Fruit fly (Drosophila melanogaster) whole organism, embryonic: Measurements from ENCODE around the gene mld.

Experiments
- CG10979 ChIP-seq: fragments of 200-800 bp; sonication (Bioruptor generic); optimal IDR thresholded peaks from 2 replicates; lab custom pipeline; 2018; ENCODE audit warnings: missing biosample characterization, mild to moderate bottlenecking, missing genetic modification characterization, moderate library complexity
- CG12071 ChIP-seq: fragments of 200-800 bp; sonication (Bioruptor generic); optimal IDR thresholded peaks from 3 replicates; lab custom pipeline; 2018; ENCODE audit warnings: missing biosample characterization, mild to moderate bottlenecking, missing genetic modification characterization
- CG13775 ChIP-seq: fragments of 200-800 bp; sonication (Bioruptor generic); optimal IDR thresholded peaks from 3 replicates; lab custom pipeline; 2017; ENCODE audit warnings: missing biosample characterization, mild to moderate bottlenecking, missing genetic modification characterization
- CG15011 ChIP-seq: fragments of 200-800 bp; sonication (Bioruptor generic); optimal IDR thresholded peaks from 3 replicates; lab custom pipeline; 2018; ENCODE audit warnings: missing biosample characterization, mild to moderate bottlenecking, missing genetic modification characterization
- CG15073 ChIP-seq: fragments of 200-800 bp; sonication (Bioruptor generic); optimal IDR thresholded peaks from 2 replicates; lab custom pipeline; 2016; ENCODE audit warnings: missing biosample characterization, missing genetic modification characterization
- CG17385 ChIP-seq: fragments of 200-800 bp; sonication (Bioruptor generic); optimal IDR thresholded peaks from 3 replicates; lab custom pipeline; 2018; ENCODE audit warnings: missing biosample characterization, mild to moderate bottlenecking, missing genetic modification characterization
- CG1792 ChIP-seq: fragments of 200-800 bp; sonication (Bioruptor generic); optimal IDR thresholded peaks from 2 replicates; lab custom pipeline; 2016; ENCODE audit warnings: missing biosample characterization, missing genetic modification characterization
- CG18262 ChIP-seq: fragments of 200-800 bp; optimal IDR thresholded peaks from 3 replicates; lab custom pipeline; 2019; ENCODE audit warnings: missing biosample characterization, mild to moderate bottlenecking, missing genetic modification characterization, moderate library complexity
- CG18619 ChIP-seq: fragments of 200-800 bp; sonication (Bioruptor generic); optimal IDR thresholded peaks from 3 replicates; lab custom pipeline; 2017; ENCODE audit warnings: missing biosample characterization, mild to moderate bottlenecking, missing genetic modification characterization
- CG30431 ChIP-seq: fragments of 200-800 bp; sonication (Bioruptor generic); optimal IDR thresholded peaks from 2 replicates; lab custom pipeline; 2017; ENCODE audit warnings: missing biosample characterization, missing genetic modification characterization
- CG3065 ChIP-seq: fragments of 200-800 bp; sonication (Bioruptor generic); optimal IDR thresholded peaks from 2 replicates; lab custom pipeline; 2016; ENCODE audit warnings: missing biosample characterization, missing genetic modification characterization
- CG32532 ChIP-seq: fragments of 200-800 bp; sonication (Bioruptor generic); IDR thresholded peaks from 2 replicates; pipeline ENCODE4 v1.3.6; 2022; ENCODE audit warnings: missing biosample characterization, missing genetic modification characterization
- CG32772 ChIP-seq: fragments of 200-800 bp; sonication (Bioruptor generic); IDR thresholded peaks from 2 replicates; pipeline ENCODE4 v1.3.6; 2022; ENCODE audit warnings: missing biosample characterization, missing genetic modification characterization
- CG4730 ChIP-seq: fragments of 200-800 bp; sonication (Bioruptor generic); IDR thresholded peaks from 2 replicates; pipeline ENCODE4 v1.3.6; 2022; ENCODE audit warnings: missing biosample characterization, missing genetic modification characterization
- CG7271 ChIP-seq: fragments of 200-800 bp; sonication (Bioruptor generic); optimal IDR thresholded peaks from 2 replicates; lab custom pipeline; 2018; ENCODE audit warnings: missing biosample characterization, mild to moderate bottlenecking, missing genetic modification characterization, moderate library complexity
- CG7556 ChIP-seq: fragments of 200-800 bp; sonication (Bioruptor generic); optimal IDR thresholded peaks from 2 replicates; lab custom pipeline; 2017; ENCODE audit warnings: missing biosample characterization, mild to moderate bottlenecking, missing genetic modification characterization
- CG9932 ChIP-seq: fragments of 200-800 bp; sonication (Bioruptor generic); IDR thresholded peaks from 2 replicates; pipeline ENCODE4 v1.3.6; 2022; ENCODE audit warnings: missing biosample characterization, missing genetic modification characterization
- CrebB ChIP-seq: fragments of 200-800 bp; sonication (Bioruptor generic); optimal IDR thresholded peaks from 3 replicates; lab custom pipeline; 2018; ENCODE audit warnings: missing biosample characterization, mild to moderate bottlenecking, missing genetic modification characterization
- D19A ChIP-seq: fragments of 200-800 bp; optimal IDR thresholded peaks from 3 replicates; lab custom pipeline; 2019; ENCODE audit warnings: missing biosample characterization, mild to moderate bottlenecking, missing genetic modification characterization, moderate library complexity
- D19B ChIP-seq: fragments of 200-800 bp; sonication (Bioruptor generic); optimal IDR thresholded peaks from 2 replicates; lab custom pipeline; 2017; ENCODE audit warnings: missing biosample characterization, mild to moderate bottlenecking, missing genetic modification characterization
- Dip2 ChIP-seq: fragments of 200-800 bp; sonication (Bioruptor generic); IDR thresholded peaks from 2 replicates; pipeline ENCODE4 v1.3.6; 2022; ENCODE audit warnings: missing biosample characterization, missing genetic modification characterization
- Fer1 ChIP-seq: fragments of 200-800 bp; sonication (Bioruptor generic); optimal IDR thresholded peaks from 2 replicates; lab custom pipeline; 2017; ENCODE audit warnings: missing biosample characterization, mild to moderate bottlenecking, missing genetic modification characterization
- HLH4C ChIP-seq: fragments of 200-800 bp; sonication (Bioruptor generic); IDR thresholded peaks from 3 replicates; pipeline ENCODE4 v1.3.6; 2022; ENCODE audit warnings: missing biosample characterization, missing genetic modification characterization; ENCODE audit not compliant: partially characterized antibody
- HLHmδ ChIP-seq: fragments of 200-800 bp; sonication (Bioruptor generic); optimal IDR thresholded peaks from 2 replicates; lab custom pipeline; 2018; ENCODE audit warnings: missing biosample characterization, mild to moderate bottlenecking, missing genetic modification characterization, moderate library complexity
- Hr78 ChIP-seq, 2 experiments: fragments of 200-800 bp in 1 of 2; fragments of >200 bp in 1 of 2; sonication (Bioruptor generic) in 1 of 2; optimal IDR thresholded peaks; 2 replicates each; lab custom pipeline; 2017 to 2019; ENCODE audit warnings: missing biosample characterization in 2 of 2, missing genetic modification characterization in 2 of 2, mild to moderate bottlenecking in 1 of 2, moderate library complexity in 1 of 2
- Hsf ChIP-seq: fragments of 200-800 bp; sonication (Bioruptor generic); optimal IDR thresholded peaks from 3 replicates; lab custom pipeline; 2016; ENCODE audit warnings: missing biosample characterization, missing genetic modification characterization
- Jarid2 ChIP-seq: fragments of 200-800 bp; sonication (Bioruptor generic); optimal IDR thresholded peaks from 3 replicates; lab custom pipeline; 2017; ENCODE audit warnings: mild to moderate bottlenecking, missing biosample characterization, missing genetic modification reagents, missing genetic modification characterization
- MBD-R2 ChIP-seq: fragments of 200-800 bp; sonication (Bioruptor generic); IDR thresholded peaks from 2 replicates; pipeline ENCODE4 v1.3.6; 2022; ENCODE audit warnings: missing biosample characterization, missing genetic modification characterization
- Pdp1 ChIP-seq, 2 experiments: fragments of 200-800 bp; sonication (Bioruptor generic); optimal IDR thresholded peaks; 3 replicates each; lab custom pipeline; 2016; ENCODE audit warnings: missing biosample characterization in 2 of 2, missing genetic modification characterization in 2 of 2, mild to moderate bottlenecking in 1 of 2, moderate library complexity in 1 of 2
- Poxn ChIP-seq: fragments of 200-800 bp; sonication (Bioruptor generic); IDR thresholded peaks from 2 replicates; pipeline ENCODE4 v1.3.6; 2022; ENCODE audit warnings: missing biosample characterization, missing genetic modification characterization
- Six4 ChIP-seq: fragments of 200-800 bp; sonication (Bioruptor generic); optimal IDR thresholded peaks from 2 replicates; lab custom pipeline; 2016; ENCODE audit warnings: missing biosample characterization, missing genetic modification characterization
- amos ChIP-seq: fragments of 200-800 bp; sonication (Bioruptor generic); IDR thresholded peaks from 2 replicates; pipeline ENCODE4 v1.3.6; 2022; ENCODE audit warnings: missing biosample characterization, missing genetic modification characterization; ENCODE audit not compliant: partially characterized antibody
- ase ChIP-seq: fragments of 200-800 bp; sonication (Bioruptor generic); IDR thresholded peaks from 3 replicates; pipeline ENCODE4 v1.3.6; 2022; ENCODE audit warnings: missing biosample characterization, missing genetic modification characterization
- bab2 ChIP-seq: fragments of 200-800 bp; sonication (Bioruptor generic); optimal IDR thresholded peaks from 2 replicates; lab custom pipeline; 2016; ENCODE audit warnings: missing biosample characterization, missing genetic modification characterization
- caup ChIP-seq: fragments of 200-800 bp; sonication (Bioruptor generic); optimal IDR thresholded peaks from 3 replicates; lab custom pipeline; 2017; ENCODE audit warnings: missing biosample characterization, mild to moderate bottlenecking, missing genetic modification characterization, moderate library complexity; ENCODE audit not compliant: severe bottlenecking
- dpn ChIP-seq, 2 experiments: fragments of 200-800 bp; sonication (Bioruptor generic); optimal IDR thresholded peaks; 3 replicates each; lab custom pipeline; 2016; ENCODE audit warnings: missing biosample characterization in 2 of 2, missing genetic modification characterization in 2 of 2
- fd102C ChIP-seq: fragments of 200-800 bp; sonication (Bioruptor generic); optimal IDR thresholded peaks from 2 replicates; lab custom pipeline; 2018; ENCODE audit warnings: missing biosample characterization, mild to moderate bottlenecking, missing genetic modification characterization, moderate library complexity
- fd96Cb ChIP-seq: fragments of 200-800 bp; sonication (Bioruptor generic); optimal IDR thresholded peaks from 2 replicates; lab custom pipeline; 2018; ENCODE audit warnings: missing biosample characterization, mild to moderate bottlenecking, missing genetic modification characterization, moderate library complexity
- gem ChIP-seq: fragments of 200-800 bp; sonication (Bioruptor generic); optimal IDR thresholded peaks from 2 replicates; lab custom pipeline; 2019; ENCODE audit warnings: missing biosample characterization, mild to moderate bottlenecking, missing genetic modification characterization, moderate library complexity
- hb ChIP-seq: fragments of 200-800 bp; sonication (Bioruptor generic); IDR thresholded peaks from 3 replicates; pipeline ENCODE4 v1.3.6; 2022; ENCODE audit warnings: missing biosample characterization, missing genetic modification characterization; ENCODE audit not compliant: partially characterized antibody
- her ChIP-seq: fragments of 200-800 bp; sonication (Bioruptor generic); optimal IDR thresholded peaks from 2 replicates; lab custom pipeline; 2016; ENCODE audit warnings: missing biosample characterization, missing genetic modification characterization
- jigr1 ChIP-seq: fragments of 200-800 bp; sonication (Bioruptor generic); IDR thresholded peaks from 3 replicates; pipeline ENCODE4 v1.3.6; 2022; ENCODE audit warnings: missing biosample characterization, missing genetic modification characterization
- kni ChIP-seq: fragments of 200-800 bp; sonication (Bioruptor generic); optimal IDR thresholded peaks from 3 replicates; lab custom pipeline; 2017; ENCODE audit warnings: mild to moderate bottlenecking, missing biosample characterization, missing genetic modification reagents, missing genetic modification characterization
- lola ChIP-seq, 3 experiments: fragments of >200 bp in 2 of 3; fragments of 200-800 bp in 1 of 3; sonication (Bioruptor generic) in 1 of 3; optimal IDR thresholded peaks; 2 replicates each; lab custom pipeline; 2017 to 2019; ENCODE audit warnings: missing biosample characterization in 3 of 3, missing genetic modification characterization in 3 of 3, mild to moderate bottlenecking in 1 of 3, moderate library complexity in 1 of 3
- mam ChIP-seq: fragments of 200-800 bp; sonication (Bioruptor generic); optimal IDR thresholded peaks from 3 replicates; lab custom pipeline; 2016; ENCODE audit warnings: missing biosample characterization, missing genetic modification characterization
- nom ChIP-seq: fragments of 200-800 bp; sonication (Bioruptor generic); optimal IDR thresholded peaks from 2 replicates; lab custom pipeline; 2017; ENCODE audit warnings: missing biosample characterization, missing genetic modification characterization, mild to moderate bottlenecking, moderate library complexity, missing genetic modification reagents
- schlank ChIP-seq: fragments of 200-800 bp; sonication (Bioruptor generic); optimal IDR thresholded peaks from 2 replicates; lab custom pipeline; 2018; ENCODE audit warnings: missing biosample characterization, mild to moderate bottlenecking, missing genetic modification characterization
- seq ChIP-seq: fragments of 200-800 bp; sonication (Bioruptor generic); IDR thresholded peaks from 2 replicates; pipeline ENCODE4 v1.3.6; 2022; ENCODE audit warnings: missing biosample characterization, missing genetic modification characterization
- slp2 ChIP-seq: fragments of 200-800 bp; sonication (Bioruptor generic); optimal IDR thresholded peaks from 2 replicates; lab custom pipeline; 2016; ENCODE audit warnings: missing biosample characterization, missing genetic modification characterization
- yki ChIP-seq: fragments of >200 bp; optimal IDR thresholded peaks from 3 replicates; lab custom pipeline; 2018
- z ChIP-seq: fragments of 200-800 bp; sonication (Bioruptor generic); IDR thresholded peaks from 3 replicates; pipeline ENCODE4 v1.3.6; 2022; ENCODE audit warnings: missing biosample characterization, missing genetic modification characterization

mld gene

dm6 chr3R:24574123-24574522, 11.3 kb upstream of the mld start (continued):
- TF ChIP-seq Poxn (GFP tag; lab: Robert Waterston, UW) (no peak), amos (GFP tag; lab: Robert Waterston, UW) (no peak), her (GFP tag; lab: Kevin White, UChicago) (no peak), CG15073 (GFP tag; lab: Kevin White, UChicago) (no peak), CG30431 (GFP tag; lab: Kevin White, UChicago) (no peak), Pdp1 (GFP tag; optimal IDR thresholded peaks at IDR 0.05; lab: Kevin White, UChicago) (no peak), gem (tag; lab: Kevin White, UChicago) (peak; percentile 80), CG13775 (GFP tag; lab: Kevin White, UChicago) (peak; percentile 24), CG17385 (GFP tag; lab: Kevin White, UChicago) (peak; percentile 71), D19B (GFP tag; lab: Kevin White, UChicago) (peak; percentile 41), mam (GFP tag; lab: Kevin White, UChicago) (peak; percentile 7), MBD-R2 (no peak), CG18262 (tag; lab: Kevin White, UChicago) (peak; percentile 66), CG18619 (GFP tag; lab: Kevin White, UChicago) (peak; percentile 32), CG7271 (tag; lab: Kevin White, UChicago) (no peak), ase (GFP tag; lab: Robert Waterston, UW) (no peak), yki (lab: Kevin White, UChicago) (no peak), Six4 (no peak), seq (GFP tag; lab: Robert Waterston, UW) (0 out of 2 replicates have a peak, but pooled peaks have one; percentile 28), CrebB (tag; lab: Kevin White, UChicago) (no peak), fd96Cb (tag; lab: Kevin White, UChicago) (peak; percentile 36), HLHmδ (GFP tag; lab: Kevin White, UChicago) (no peak), D19A (tag; lab: Kevin White, UChicago) (peak; percentile 56), nom (GFP tag; lab: Kevin White, UChicago) (no peak), CG32532 (GFP tag; lab: Robert Waterston, UW) (peak; percentile 52; the same call in 1 of the 2 replicates), slp2 (GFP tag; lab: Kevin White, UChicago) (no peak), kni (GFP tag; lab: Kevin White, UChicago) (no peak), caup (GFP tag; lab: Kevin White, UChicago) (peak; percentile 60), hb (GFP tag; lab: Robert Waterston, UW) (no peak), bab2 (GFP tag; lab: Kevin White, UChicago) (no peak), HLH4C (GFP tag; lab: Robert Waterston, UW) (no peak), CG15011 (GFP tag; lab: Kevin White, UChicago) (peak; percentile 51), Jarid2 (GFP tag; lab: Kevin White, UChicago) (no peak), Dip2 (no peak), CG10979 (peak; percentile 29), CG3065 (GFP tag; lab: Kevin White, UChicago) (no peak), CG32772 (no peak), Fer1 (GFP tag; lab: Kevin White, UChicago) (peak; percentile 88), CG4730 (GFP tag; lab: Robert Waterston, UW) (no peak), Hr78 (GFP tag; optimal IDR thresholded peaks at IDR 0.05; lab: Kevin White, UChicago) (no peak), Hsf (GFP tag; lab: Kevin White, UChicago) (peak; percentile 56), CG9932 (GFP tag; lab: Robert Waterston, UW) (peak; percentile 44), dpn (GFP tag; optimal IDR thresholded peaks at IDR 0.05; lab: Kevin White, UChicago) (peak; percentile 17 to 35), CG12071 (GFP tag; lab: Kevin White, UChicago) (no peak), z (GFP tag; lab: Robert Waterston, UW) (no peak), jigr1 (GFP tag; lab: Robert Waterston, UW) (no peak), schlank (no peak), lola (GFP tag; optimal IDR thresholded peaks at IDR 0.05; lab: Kevin White, UChicago) (no peak), CG7556 (GFP tag; lab: Kevin White, UChicago) (peak; percentile 89), fd102C (GFP tag; lab: Kevin White, UChicago) (no peak), CG1792 (GFP tag; lab: Kevin White, UChicago) (no peak)
